Worm (Caenorhabditis elegans): ENCODE results near the gene K11H3.8.

- TF ChIP-seq dve-1 (tag; optimal IDR thresholded peaks at IDR 0.05) (no peak), pha-4 (tag; optimal IDR thresholded peaks at IDR 0.05) (no peak), sox-4 (tag; optimal IDR thresholded peaks at IDR 0.05) (no peak), sox-2 (GFP tag; IDR thresholded peaks at IDR 0.05) (no peak)
Measured at ce11 chrIII:9798478-9799157, 36.4 kb upstream of the K11H3.8 start, which contains the start of gene ZK632.2.
